Worm (Caenorhabditis elegans): ENCODE results near the gene irld-50.

The irld-50 gene

ce11 chrII:2946438-2946837, 2.6 kb upstream of the irld-50 start, which contains the start of gene srw-79:
srw-79 (plus strand) TSS chrII:2946738.
- no peak for TF ChIP-seq tbx-37 (GFP tag; conservative IDR thresholded peaks at IDR 0.05)
- TF ChIP-seq ets-7 (tag; optimal IDR thresholded peaks at IDR 0.05) = no peak
- TF ChIP-seq ceh-36 (tag; optimal IDR thresholded peaks at IDR 0.05) = no peak
- TF ChIP-seq hmbx-1 (tag; optimal IDR thresholded peaks at IDR 0.05) = no peak
- no peak for TF ChIP-seq hnd-1 (tag; optimal IDR thresholded peaks at IDR 0.05)
- no peak for TF ChIP-seq tra-4 (tag; optimal IDR thresholded peaks at IDR 0.05)
- no peak for TF ChIP-seq ceh-13 (GFP tag; optimal IDR thresholded peaks at IDR 0.05)
- no peak for TF ChIP-seq pes-1 (GFP tag; IDR thresholded peaks at IDR 0.05)
- no peak for TF ChIP-seq flt-1 (GFP tag; IDR thresholded peaks at IDR 0.05)
- no peak for TF ChIP-seq B0310.2 (tag; optimal IDR thresholded peaks at IDR 0.05)
- no peak for TF ChIP-seq F13C5.2 (tag; optimal IDR thresholded peaks at IDR 0.05)
- no peak for TF ChIP-seq aly-1 (tag; optimal IDR thresholded peaks at IDR 0.05)
- TF ChIP-seq ama-1 (optimal IDR thresholded peaks at IDR 0.05) = no peak
- no peak for TF ChIP-seq hmg-4 (GFP tag; optimal IDR thresholded peaks at IDR 0.05)
- no peak for TF ChIP-seq sea-1 (GFP tag; conservative IDR thresholded peaks at IDR 0.05)
- TF ChIP-seq tbx-11 (GFP tag; IDR thresholded peaks at IDR 0.05) = no peak
- no peak for TF ChIP-seq scrt-1 (GFP tag; IDR thresholded peaks at IDR 0.05)

ce11 chrII:2940747-2941146, 3.1 kb downstream of the irld-50 start, which contains the start of gene irld-66:
irld-66 (minus strand) TSS chrII:2940847.
- TF ChIP-seq tra-4 (tag; optimal IDR thresholded peaks at IDR 0.05) = no peak
- TF ChIP-seq pes-1 (GFP tag; IDR thresholded peaks at IDR 0.05) = no peak
- TF ChIP-seq ama-1 (optimal IDR thresholded peaks at IDR 0.05) = no peak
- TF ChIP-seq hmbx-1 (tag; optimal IDR thresholded peaks at IDR 0.05) = no peak
- TF ChIP-seq ets-7 (tag; optimal IDR thresholded peaks at IDR 0.05) = no peak
- no peak for TF ChIP-seq tbx-37 (GFP tag; conservative IDR thresholded peaks at IDR 0.05)
- no peak for TF ChIP-seq hnd-1 (tag; optimal IDR thresholded peaks at IDR 0.05)
- TF ChIP-seq B0310.2 (tag; optimal IDR thresholded peaks at IDR 0.05) = no peak
- TF ChIP-seq F13C5.2 (tag; optimal IDR thresholded peaks at IDR 0.05) = no peak
- TF ChIP-seq tbx-11 (GFP tag; IDR thresholded peaks at IDR 0.05) = no peak
- TF ChIP-seq flt-1 (GFP tag; IDR thresholded peaks at IDR 0.05) = no peak
- no peak for TF ChIP-seq scrt-1 (GFP tag; IDR thresholded peaks at IDR 0.05)
- no peak for TF ChIP-seq ceh-36 (tag; optimal IDR thresholded peaks at IDR 0.05)
- no peak for TF ChIP-seq aly-1 (tag; optimal IDR thresholded peaks at IDR 0.05)
- no peak for TF ChIP-seq hmg-4 (GFP tag; optimal IDR thresholded peaks at IDR 0.05)
- TF ChIP-seq ceh-13 (GFP tag; optimal IDR thresholded peaks at IDR 0.05) = no peak
- TF ChIP-seq sea-1 (GFP tag; conservative IDR thresholded peaks at IDR 0.05) = no peak

ce11 chrII:2939681-2940080, 4.2 kb downstream of the irld-50 start:
- TF ChIP-seq ceh-36 (tag; optimal IDR thresholded peaks at IDR 0.05) (peak; percentile 52), scrt-1 (GFP tag; IDR thresholded peaks at IDR 0.05) (no peak)

DNA sequence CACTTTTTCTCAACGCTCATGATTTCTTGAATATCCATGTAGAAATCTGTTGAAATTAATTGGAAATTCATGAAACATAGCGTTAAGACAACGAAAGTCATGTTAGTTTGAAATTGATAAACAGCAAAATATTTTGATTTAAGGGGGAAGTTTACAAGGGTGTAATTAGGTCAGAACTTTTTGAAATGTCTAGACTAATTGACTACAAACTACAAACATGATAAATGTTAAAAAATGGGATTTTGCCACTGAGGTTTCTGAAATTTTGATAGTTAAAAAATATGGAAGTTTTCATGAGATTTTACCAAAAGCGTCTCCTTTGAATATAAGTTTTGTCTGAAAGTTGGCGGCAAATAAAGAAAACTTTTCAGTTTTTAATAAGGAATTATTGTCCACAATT, 6.0 kb downstream of the irld-50 start, which contains the start of gene irld-65:
Gene irld-65 (minus strand): TSS at position 101 of the 400 bp plus-strand sequence.
- no peak for TF ChIP-seq B0310.2 (tag; optimal IDR thresholded peaks at IDR 0.05)
- TF ChIP-seq sea-1 (GFP tag; conservative IDR thresholded peaks at IDR 0.05) = no peak
- TF ChIP-seq pes-1 (GFP tag; IDR thresholded peaks at IDR 0.05) = no peak
- no peak for TF ChIP-seq ceh-13 (GFP tag; optimal IDR thresholded peaks at IDR 0.05)
- TF ChIP-seq scrt-1 (GFP tag; IDR thresholded peaks at IDR 0.05) = no peak
- TF ChIP-seq hmg-4 (GFP tag; optimal IDR thresholded peaks at IDR 0.05) = no peak
- no peak for TF ChIP-seq ceh-36 (tag; optimal IDR thresholded peaks at IDR 0.05)
- no peak for TF ChIP-seq tra-4 (tag; optimal IDR thresholded peaks at IDR 0.05)
- no peak for TF ChIP-seq ama-1 (optimal IDR thresholded peaks at IDR 0.05)
- no peak for TF ChIP-seq tbx-11 (GFP tag; IDR thresholded peaks at IDR 0.05)
- no peak for TF ChIP-seq hnd-1 (tag; optimal IDR thresholded peaks at IDR 0.05)
- TF ChIP-seq aly-1 (tag; optimal IDR thresholded peaks at IDR 0.05) = no peak
- no peak for TF ChIP-seq hmbx-1 (tag; optimal IDR thresholded peaks at IDR 0.05)
- no peak for TF ChIP-seq F13C5.2 (tag; optimal IDR thresholded peaks at IDR 0.05)
- TF ChIP-seq ets-7 (tag; optimal IDR thresholded peaks at IDR 0.05) = no peak
- no peak for TF ChIP-seq flt-1 (GFP tag; IDR thresholded peaks at IDR 0.05)
- TF ChIP-seq tbx-37 (GFP tag; conservative IDR thresholded peaks at IDR 0.05) = no peak

ce11 chrII:2934354-2934753, 9.5 kb downstream of the irld-50 start, which contains the start of gene irld-67:
irld-67 (minus strand) TSS chrII:2934454.
- no peak for TF ChIP-seq aly-1 (tag; optimal IDR thresholded peaks at IDR 0.05)
- no peak for TF ChIP-seq sea-1 (GFP tag; conservative IDR thresholded peaks at IDR 0.05)
- no peak for TF ChIP-seq ets-7 (tag; optimal IDR thresholded peaks at IDR 0.05)

DNA sequence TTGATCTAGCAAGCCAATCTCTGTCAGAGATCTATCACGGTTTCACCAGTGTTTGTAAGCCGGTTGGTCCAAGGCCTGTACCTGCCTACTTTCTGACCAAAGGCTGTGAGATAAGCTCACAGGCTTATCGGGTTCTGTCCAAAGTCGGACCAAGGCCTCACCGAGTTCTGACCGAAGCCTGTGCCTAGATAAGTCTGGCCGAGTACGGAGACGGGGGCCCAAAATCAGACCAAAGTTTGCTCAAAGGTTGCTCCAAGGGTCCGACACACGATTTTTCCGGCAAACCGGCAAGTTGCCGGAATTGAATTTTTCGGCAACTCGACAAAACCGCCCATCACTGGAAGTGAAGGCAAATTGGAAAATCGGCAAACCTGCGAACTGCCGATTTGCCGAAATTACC, 12.3 kb downstream of the irld-50 start:
- TF ChIP-seq F13C5.2 (tag; optimal IDR thresholded peaks at IDR 0.05) (no peak), tra-4 (tag; optimal IDR thresholded peaks at IDR 0.05) (no peak)

ce11 chrII:2930499-2930898, 13.4 kb downstream of the irld-50 start, which contains the start of the genes irld-64 and irld-63:
irld-64 (minus strand) TSS chrII:2930599.
irld-63 (plus strand) TSS chrII:2930728.
- TF ChIP-seq aly-1 (tag; optimal IDR thresholded peaks at IDR 0.05) (no peak), ama-1 (optimal IDR thresholded peaks at IDR 0.05) (no peak), B0310.2 (tag; optimal IDR thresholded peaks at IDR 0.05) (no peak), scrt-1 (GFP tag; IDR thresholded peaks at IDR 0.05) (no peak), pes-1 (GFP tag; IDR thresholded peaks at IDR 0.05) (no peak), hmg-4 (GFP tag; optimal IDR thresholded peaks at IDR 0.05) (no peak), tra-4 (tag; optimal IDR thresholded peaks at IDR 0.05) (no peak), hnd-1 (tag; optimal IDR thresholded peaks at IDR 0.05) (no peak), tbx-11 (GFP tag; IDR thresholded peaks at IDR 0.05) (no peak), ceh-13 (GFP tag; optimal IDR thresholded peaks at IDR 0.05) (no peak), ets-7 (tag; optimal IDR thresholded peaks at IDR 0.05) (no peak), F13C5.2 (tag; optimal IDR thresholded peaks at IDR 0.05) (no peak), tbx-37 (GFP tag; conservative IDR thresholded peaks at IDR 0.05) (no peak), hmbx-1 (tag; optimal IDR thresholded peaks at IDR 0.05) (no peak), flt-1 (GFP tag; IDR thresholded peaks at IDR 0.05) (no peak), ceh-36 (tag; optimal IDR thresholded peaks at IDR 0.05) (no peak), sea-1 (GFP tag; conservative IDR thresholded peaks at IDR 0.05) (no peak)

- TF ChIP-seq ceh-13 (GFP tag; optimal IDR thresholded peaks at IDR 0.05) = no peak
- TF ChIP-seq ets-7 (tag; optimal IDR thresholded peaks at IDR 0.05) = no peak
- TF ChIP-seq pes-1 (GFP tag; IDR thresholded peaks at IDR 0.05) = no peak; the same call in 1 of the 2 replicates
These were observed 14.0 kb downstream of the irld-50 start for ce11 chrII:2929846-2930245.
